Worm (Caenorhabditis elegans) whole organism, L2 larva: ENCODE measurements around the gene rpl-9.

Experiments
- ama-1 ChIP-seq: fragments of 150-350 bp; optimal IDR thresholded peaks from 2 replicates; lab custom pipeline; 2018; ENCODE audit warnings: inconsistent platforms
- blmp-1 ChIP-seq: sonication (generic microtip); optimal IDR thresholded peaks from 2 replicates; lab custom pipeline; 2017; ENCODE audit warnings: missing genetic modification characterization, mild to moderate bottlenecking, missing compliant biosample characterization, antibody characterized with exemption, moderate library complexity; ENCODE audit not compliant: insufficient read depth
- lin-11 ChIP-seq: fragments of 150-350 bp; sonication (generic microtip); optimal IDR thresholded peaks from 2 replicates; lab custom pipeline; 2014; ENCODE audit warnings: missing biosample characterization, missing genetic modification characterization, inconsistent platforms, mixed read lengths
- lin-39 ChIP-seq: fragments of 150-350 bp; optimal IDR thresholded peaks from 2 replicates; lab custom pipeline; 2014; ENCODE audit warnings: missing biosample characterization, missing genetic modification reagents, missing genetic modification characterization
- nhr-11 ChIP-seq: fragments of 150-350 bp; optimal IDR thresholded peaks from 2 replicates; lab custom pipeline; 2014; ENCODE audit warnings: missing biosample characterization, missing genetic modification characterization
- unc-55 ChIP-seq: fragments of 150-350 bp; sonication (generic microtip); optimal IDR thresholded peaks from 3 replicates; lab custom pipeline; 2014; ENCODE audit warnings: missing biosample characterization, missing genetic modification reagents, missing genetic modification characterization
- zag-1 ChIP-seq: fragments of 150-350 bp; optimal IDR thresholded peaks from 2 replicates; lab custom pipeline; 2014; ENCODE audit warnings: missing biosample characterization, missing genetic modification characterization

- TF ChIP-seq nhr-11, result no peak
- no peak for TF ChIP-seq ama-1 (lab: Kevin White, UChicago)
- no peak for TF ChIP-seq lin-11 (tag; lab: Kevin White, UChicago)
- no peak for TF ChIP-seq lin-39 (tag; lab: Kevin White, UChicago)
- no peak for TF ChIP-seq unc-55 (GFP tag; lab: Kevin White, UChicago)
- no peak for TF ChIP-seq blmp-1 (tag; lab: Kevin White, UChicago)
- no peak for TF ChIP-seq zag-1 (tag; lab: Kevin White, UChicago)
Observed at ce11 chrIII:7614530-7614929, 41.9 kb upstream of the rpl-9 start, which contains the start of gene T04A6.2.
